Fruit fly (Drosophila melanogaster): ENCODE measurements around the gene CG7131.
A peak's percentile ranks its signal among the peaks of the same experiment; 100 is the strongest.

Gene CG7131

dm6 chr3R:18298900-18299321, 10.3 kb upstream of the CG7131 start, which contains the start of gene Dlc90F (continued):
- TF ChIP-seq nau (GFP tag; optimal IDR thresholded peaks at IDR 0.05) (no peak), Meics (GFP tag; optimal IDR thresholded peaks at IDR 0.05) (peak; percentile 47), E2f2 (GFP tag; IDR thresholded peaks at IDR 0.05) (peak; percentile 54; the same call in 1 of the 2 replicates), CG13894 (tag; optimal IDR thresholded peaks at IDR 0.05) (peak; percentile 60), NC2β (GFP tag; optimal IDR thresholded peaks at IDR 0.05) (peak; percentile 80), nom (GFP tag; optimal IDR thresholded peaks at IDR 0.05) (no peak), Poxn (GFP tag; IDR thresholded peaks at IDR 0.05) (no peak), Mes4 (GFP tag; optimal IDR thresholded peaks at IDR 0.05) (peak; percentile 81), CG1792 (GFP tag; optimal IDR thresholded peaks at IDR 0.05) (peak; percentile 51), sima (GFP tag; optimal IDR thresholded peaks at IDR 0.05) (peak; percentile 46), Spps (tag; optimal IDR thresholded peaks at IDR 0.05) (no peak), CG8290 (GFP tag; optimal IDR thresholded peaks at IDR 0.05) (peak; percentile 55), CG8290 (tag; optimal IDR thresholded peaks at IDR 0.05) (peak; percentile 54 to 64), MTF-1 (GFP tag; optimal IDR thresholded peaks at IDR 0.05; ENCODE audit: borderline replicate concordance) (no peak), Nf-YC (tag; optimal IDR thresholded peaks at IDR 0.05) (peak; percentile 69), CG10979 (tag; optimal IDR thresholded peaks at IDR 0.05) (peak; percentile 38), D19A (tag; optimal IDR thresholded peaks at IDR 0.05) (peak; percentile 20), fru (optimal IDR thresholded peaks at IDR 0.05) (no peak), prd (optimal IDR thresholded peaks at IDR 0.05) (no peak), prd (GFP tag; IDR thresholded peaks at IDR 0.05) (peak; percentile 87), peb (GFP tag; IDR thresholded peaks at IDR 0.05) (peak; percentile 54; the same call in 1 of the 2 replicates), abd-A (tag; optimal IDR thresholded peaks at IDR 0.05) (peak; percentile 49), Dfd (GFP tag; optimal IDR thresholded peaks at IDR 0.05) (peak in 1 of 2 experiments; percentile 19), az2 (GFP tag; optimal IDR thresholded peaks at IDR 0.05) (peak; percentile 78), CTCF (GFP tag; optimal IDR thresholded peaks at IDR 0.05) (no peak), CG15073 (GFP tag; optimal IDR thresholded peaks at IDR 0.05) (no peak), CG8478 (optimal IDR thresholded peaks at IDR 0.05) (no peak), hb (GFP tag; IDR thresholded peaks at IDR 0.05; ENCODE audit: partially characterized antibody) (no peak), CG18599 (GFP tag; optimal IDR thresholded peaks at IDR 0.05) (peak; percentile 44), CG17802 (tag; optimal IDR thresholded peaks at IDR 0.05) (peak; percentile 85), vvl (GFP tag; IDR thresholded peaks at IDR 0.05) (peak; percentile 81), CG17359 (tag; optimal IDR thresholded peaks at IDR 0.05) (peak; percentile 57), dan (GFP tag; IDR thresholded peaks at IDR 0.05) (no peak; the same call in 1 of the 2 replicates), tup (GFP tag; optimal IDR thresholded peaks at IDR 0.05) (peak; percentile 6), croc (GFP tag; conservative IDR thresholded peaks at IDR 0.05) (peak; percentile 68; the same call in 2 of the 3 replicates), Side (GFP tag; optimal IDR thresholded peaks at IDR 0.05) (peak; percentile 85), Dbx (GFP tag; IDR thresholded peaks at IDR 0.05) (peak; percentile 72; the same call in 2 of the 3 replicates), CG10654 (GFP tag; optimal IDR thresholded peaks at IDR 0.05) (peak; percentile 65), CG8388 (GFP tag; optimal IDR thresholded peaks at IDR 0.05) (peak; percentile 72), CG2116 (GFP tag; optimal IDR thresholded peaks at IDR 0.05) (peak; percentile 82), Dip3 (GFP tag; optimal IDR thresholded peaks at IDR 0.05) (peak; percentile 80), Elba2 (GFP tag; optimal IDR thresholded peaks at IDR 0.05) (peak; percentile 61), sens (GFP tag) (peak; percentile 96), lbe (GFP tag; optimal IDR thresholded peaks at IDR 0.05) (peak; percentile 40), CG5953 (GFP tag; IDR thresholded peaks at IDR 0.05) (peak; percentile 61; the same call in 1 of the 2 replicates), inv (GFP tag; IDR thresholded peaks at IDR 0.05; ENCODE audit: partially characterized antibody) (peak; percentile 29; the same call in 1 of the 2 replicates), B-H1 (GFP tag; IDR thresholded peaks at IDR 0.05) (peak; percentile 64; the same call in 2 of the 3 replicates), pnt (GFP tag; optimal IDR thresholded peaks at IDR 0.05) (peak; percentile 79), unc-4 (GFP tag; IDR thresholded peaks at IDR 0.05; ENCODE audit: partially characterized antibody) (peak; percentile 67), CG33213 (GFP tag; optimal IDR thresholded peaks at IDR 0.05) (peak; percentile 86), CG10274 (GFP tag; optimal IDR thresholded peaks at IDR 0.05) (no peak), zen (tag; optimal IDR thresholded peaks at IDR 0.05) (peak; percentile 46)

Measured in whole organism, embryonic.